Fruit fly (Drosophila melanogaster) whole organism, embryonic: ENCODE measurements around the gene enc.

Experiments
- C15 ChIP-seq: fragments of 200-800 bp; sonication (Bioruptor generic); IDR thresholded peaks from 3 replicates; pipeline ENCODE4 v1.3.6; 2022; ENCODE audit warnings: missing biosample characterization, missing genetic modification characterization
- CG10267 ChIP-seq: fragments of 200-800 bp; sonication (Bioruptor generic); optimal IDR thresholded peaks from 2 replicates; lab custom pipeline; 2018; ENCODE audit warnings: missing biosample characterization, mild to moderate bottlenecking, missing genetic modification characterization, moderate library complexity
- CG11456 ChIP-seq: fragments of 200-800 bp; sonication (Bioruptor generic); IDR thresholded peaks from 3 replicates; pipeline ENCODE4 v1.3.6; 2022; ENCODE audit warnings: missing biosample characterization, missing genetic modification characterization
- CG12219 ChIP-seq: fragments of 200-800 bp; sonication (Bioruptor generic); optimal IDR thresholded peaks from 3 replicates; lab custom pipeline; 2018; ENCODE audit warnings: missing biosample characterization, mild to moderate bottlenecking, missing genetic modification characterization
- CG12942 ChIP-seq: fragments of 200-800 bp; sonication (Bioruptor generic); optimal IDR thresholded peaks from 3 replicates; lab custom pipeline; 2016; ENCODE audit warnings: missing biosample characterization, missing genetic modification characterization
- CG13624 ChIP-seq: fragments of 200-800 bp; sonication (Bioruptor generic); optimal IDR thresholded peaks from 2 replicates; lab custom pipeline; 2016; ENCODE audit warnings: missing biosample characterization, missing genetic modification characterization
- CG14014 ChIP-seq: fragments of 200-800 bp; sonication (Bioruptor generic); IDR thresholded peaks from 2 replicates; pipeline ENCODE4 v1.3.6; 2022; ENCODE audit warnings: missing biosample characterization, missing genetic modification characterization
- CG14667 ChIP-seq: fragments of 200-800 bp; sonication (Bioruptor generic); IDR thresholded peaks from 2 replicates; pipeline ENCODE4 v1.3.6; 2022; ENCODE audit warnings: missing biosample characterization, missing genetic modification characterization
- CG1529 ChIP-seq: fragments of 200-800 bp; sonication (Bioruptor generic); optimal IDR thresholded peaks from 3 replicates; lab custom pipeline; 2018; ENCODE audit warnings: missing biosample characterization, missing genetic modification characterization
- CG15479 ChIP-seq: fragments of 200-800 bp; sonication (Bioruptor generic); optimal IDR thresholded peaks from 3 replicates; lab custom pipeline; 2019; ENCODE audit warnings: missing biosample characterization, mild to moderate bottlenecking, missing genetic modification characterization, moderate library complexity
- CG15514 ChIP-seq: fragments of 200-800 bp; sonication (Bioruptor generic); optimal IDR thresholded peaks from 3 replicates; lab custom pipeline; 2017; ENCODE audit warnings: missing biosample characterization, missing genetic modification characterization, mild to moderate bottlenecking, moderate library complexity, missing genetic modification reagents
- CG17186 ChIP-seq: fragments of 200-800 bp; sonication (Bioruptor generic); optimal IDR thresholded peaks from 3 replicates; lab custom pipeline; 2017; ENCODE audit warnings: missing biosample characterization, missing genetic modification reagents, missing genetic modification characterization
- CG2199 ChIP-seq: fragments of 200-800 bp; sonication (Bioruptor generic); IDR thresholded peaks from 3 replicates; pipeline ENCODE4 v1.3.6; 2022; ENCODE audit warnings: missing biosample characterization, missing genetic modification characterization
- CG3407 ChIP-seq: fragments of 200-800 bp; sonication (Bioruptor generic); optimal IDR thresholded peaks from 2 replicates; lab custom pipeline; 2018; ENCODE audit warnings: missing biosample characterization, mild to moderate bottlenecking, missing genetic modification characterization
- CG4360 ChIP-seq: fragments of 200-800 bp; sonication (Bioruptor generic); IDR thresholded peaks from 2 replicates; pipeline ENCODE4 v1.3.6; 2022; ENCODE audit warnings: missing biosample characterization, missing genetic modification characterization
- CG4424 ChIP-seq: fragments of 200-800 bp; sonication (Bioruptor generic); optimal IDR thresholded peaks from 3 replicates; lab custom pipeline; 2016; ENCODE audit warnings: missing biosample characterization, missing genetic modification characterization
- CG4617 ChIP-seq: fragments of 200-800 bp; sonication (Bioruptor generic); optimal IDR thresholded peaks from 3 replicates; lab custom pipeline; 2016; ENCODE audit warnings: missing biosample characterization, missing genetic modification characterization, borderline replicate concordance
- CG4707 ChIP-seq: fragments of 200-800 bp; sonication (Bioruptor generic); optimal IDR thresholded peaks from 2 replicates; lab custom pipeline; 2018; ENCODE audit warnings: missing biosample characterization, mild to moderate bottlenecking, missing genetic modification characterization, moderate library complexity
- CG6254 ChIP-seq: fragments of 200-800 bp; sonication (Bioruptor generic); optimal IDR thresholded peaks from 3 replicates; lab custom pipeline; 2017; ENCODE audit warnings: mild to moderate bottlenecking, missing biosample characterization, missing genetic modification reagents, missing genetic modification characterization
- CG6854 ChIP-seq: fragments of 200-800 bp; sonication (Bioruptor generic); optimal IDR thresholded peaks from 3 replicates; lab custom pipeline; 2017; ENCODE audit warnings: missing biosample characterization, mild to moderate bottlenecking, missing genetic modification characterization
- CG8478 ChIP-seq: fragments of >200 bp; optimal IDR thresholded peaks from 2 replicates; lab custom pipeline; 2018
- CG8924 ChIP-seq: fragments of 200-800 bp; optimal IDR thresholded peaks from 3 replicates; lab custom pipeline; 2019; ENCODE audit warnings: missing biosample characterization, mild to moderate bottlenecking, missing genetic modification characterization, moderate library complexity
- CG9817 ChIP-seq: fragments of 200-800 bp; sonication (Bioruptor generic); optimal IDR thresholded peaks from 2 replicates; lab custom pipeline; 2018; ENCODE audit warnings: missing biosample characterization, mild to moderate bottlenecking, missing genetic modification characterization, moderate library complexity
- CG9932 ChIP-seq: fragments of 200-800 bp; sonication (Bioruptor generic); IDR thresholded peaks from 2 replicates; pipeline ENCODE4 v1.3.6; 2022; ENCODE audit warnings: missing biosample characterization, missing genetic modification characterization
- Dbx ChIP-seq: fragments of 200-800 bp; sonication (Bioruptor generic); IDR thresholded peaks from 3 replicates; pipeline ENCODE4 v1.3.6; 2022; ENCODE audit warnings: missing biosample characterization, missing genetic modification characterization
- Dip3 ChIP-seq: fragments of 200-800 bp; sonication (Bioruptor generic); optimal IDR thresholded peaks from 3 replicates; lab custom pipeline; 2016; ENCODE audit warnings: missing biosample characterization, missing genetic modification characterization
- Dll ChIP-seq: fragments of 200-800 bp; sonication (Bioruptor generic); IDR thresholded peaks from 4 replicates; pipeline ENCODE4 v1.3.6; 2022; ENCODE audit warnings: missing biosample characterization, missing genetic modification characterization; ENCODE audit not compliant: partially characterized antibody
- Ets65A ChIP-seq: fragments of 200-800 bp; sonication (Bioruptor generic); peaks from one replicate; lab custom pipeline; 2016; ENCODE audit warnings: missing biosample characterization, missing genetic modification characterization
- HLHmδ ChIP-seq: fragments of 200-800 bp; sonication (Bioruptor generic); optimal IDR thresholded peaks from 2 replicates; lab custom pipeline; 2018; ENCODE audit warnings: missing biosample characterization, mild to moderate bottlenecking, missing genetic modification characterization, moderate library complexity
- Hsf ChIP-seq: fragments of 200-800 bp; sonication (Bioruptor generic); optimal IDR thresholded peaks from 3 replicates; lab custom pipeline; 2016; ENCODE audit warnings: missing biosample characterization, missing genetic modification characterization
- Med ChIP-seq: fragments of 200-800 bp; sonication (Bioruptor generic); peaks from one replicate; lab custom pipeline; 2016; ENCODE audit warnings: missing biosample characterization, missing genetic modification characterization, mild to moderate bottlenecking, inconsistent platforms, moderate library complexity
- Ravus ChIP-seq: fragments of 200-800 bp; sonication (Bioruptor generic); IDR thresholded peaks from 2 replicates; pipeline ENCODE4 v1.3.6; 2022; ENCODE audit warnings: missing biosample characterization, missing genetic modification characterization
- Rfx ChIP-seq: fragments of 200-800 bp; sonication (Bioruptor generic); IDR thresholded peaks from 2 replicates; pipeline ENCODE4 v1.3.6; 2022; ENCODE audit warnings: missing biosample characterization, missing genetic modification characterization
- Rx ChIP-seq: fragments of 200-800 bp; sonication (Bioruptor generic); IDR thresholded peaks from 2 replicates; pipeline ENCODE4 v1.3.6; 2022; ENCODE audit warnings: missing biosample characterization, missing genetic modification characterization
- Sry-δ ChIP-seq: fragments of 200-800 bp; sonication (Bioruptor generic); optimal IDR thresholded peaks from 2 replicates; lab custom pipeline; 2016; ENCODE audit warnings: missing biosample characterization, missing genetic modification characterization
- YL-1 ChIP-seq: fragments of 200-800 bp; sonication (Bioruptor generic); optimal IDR thresholded peaks from 3 replicates; lab custom pipeline; 2017; ENCODE audit warnings: missing biosample characterization, mild to moderate bottlenecking, missing genetic modification characterization
- al ChIP-seq: fragments of 200-800 bp; sonication (Bioruptor generic); IDR thresholded peaks from 2 replicates; pipeline ENCODE4 v1.3.6; 2022; ENCODE audit warnings: missing biosample characterization, missing genetic modification characterization
- ash1 ChIP-seq: fragments of 200-800 bp; sonication (Bioruptor generic); optimal IDR thresholded peaks from 2 replicates; lab custom pipeline; 2018; ENCODE audit warnings: missing biosample characterization, mild to moderate bottlenecking, missing genetic modification characterization
- bcd ChIP-seq: fragments of 200-800 bp; sonication (Bioruptor generic); optimal IDR thresholded peaks from 2 replicates; lab custom pipeline; 2017; ENCODE audit warnings: missing biosample characterization, mild to moderate bottlenecking, missing genetic modification characterization
- cg ChIP-seq: fragments of 200-800 bp; sonication (Bioruptor generic); optimal IDR thresholded peaks from 3 replicates; lab custom pipeline; 2019; ENCODE audit warnings: missing biosample characterization, mild to moderate bottlenecking, missing genetic modification characterization, moderate library complexity
- chinmo ChIP-seq: fragments of 200-800 bp; sonication (Bioruptor generic); IDR thresholded peaks from 4 replicates; pipeline ENCODE4 v1.3.6; 2022; ENCODE audit warnings: missing biosample characterization, missing genetic modification characterization; ENCODE audit not compliant: partially characterized antibody
- crp ChIP-seq, 2 experiments: fragments of 200-800 bp; sonication (Bioruptor generic); optimal IDR thresholded peaks; 2 replicates in 1 of 2; 3 replicates in 1 of 2; lab custom pipeline; 2017; ENCODE audit warnings: missing biosample characterization in 2 of 2, missing genetic modification characterization in 2 of 2, mild to moderate bottlenecking in 1 of 2, moderate library complexity in 1 of 2
- dimm ChIP-seq: fragments of 200-800 bp; sonication (Bioruptor generic); IDR thresholded peaks from 2 replicates; pipeline ENCODE4 v1.3.6; 2022; ENCODE audit warnings: missing biosample characterization, missing genetic modification characterization
- fd96Cb ChIP-seq: fragments of 200-800 bp; sonication (Bioruptor generic); optimal IDR thresholded peaks from 2 replicates; lab custom pipeline; 2018; ENCODE audit warnings: missing biosample characterization, mild to moderate bottlenecking, missing genetic modification characterization, moderate library complexity
- gcm2 ChIP-seq: fragments of 200-800 bp; sonication (Bioruptor generic); optimal IDR thresholded peaks from 2 replicates; lab custom pipeline; 2016; ENCODE audit warnings: missing biosample characterization, missing genetic modification characterization
- grn ChIP-seq: fragments of 200-800 bp; sonication (Bioruptor generic); optimal IDR thresholded peaks from 3 replicates; lab custom pipeline; 2017; ENCODE audit warnings: missing biosample characterization, missing genetic modification characterization
- inv ChIP-seq: fragments of 200-800 bp; sonication (Bioruptor generic); IDR thresholded peaks from 2 replicates; pipeline ENCODE4 v1.3.6; 2022; ENCODE audit warnings: missing biosample characterization, missing genetic modification characterization; ENCODE audit not compliant: partially characterized antibody
- phol ChIP-seq: fragments of 200-800 bp; sonication (Bioruptor generic); optimal IDR thresholded peaks from 3 replicates; lab custom pipeline; 2018; ENCODE audit warnings: missing biosample characterization, mild to moderate bottlenecking, missing genetic modification characterization, moderate library complexity
- pita ChIP-seq: fragments of 200-800 bp; sonication (Bioruptor generic); optimal IDR thresholded peaks from 2 replicates; lab custom pipeline; 2017; ENCODE audit warnings: missing biosample characterization, mild to moderate bottlenecking, missing genetic modification characterization
- scrt ChIP-seq: fragments of 200-800 bp; sonication (Bioruptor generic); optimal IDR thresholded peaks from 2 replicates; lab custom pipeline; 2018; ENCODE audit warnings: missing biosample characterization, mild to moderate bottlenecking, missing genetic modification characterization, moderate library complexity
- shn ChIP-seq: fragments of 200-800 bp; sonication (Bioruptor generic); optimal IDR thresholded peaks from 3 replicates; lab custom pipeline; 2016; ENCODE audit warnings: missing biosample characterization, missing genetic modification characterization
- slp2 ChIP-seq: fragments of 200-800 bp; sonication (Bioruptor generic); optimal IDR thresholded peaks from 2 replicates; lab custom pipeline; 2016; ENCODE audit warnings: missing biosample characterization, missing genetic modification characterization
- stc ChIP-seq: fragments of 200-800 bp; sonication (Bioruptor generic); IDR thresholded peaks from 2 replicates; pipeline ENCODE4 v1.3.6; 2022; ENCODE audit warnings: missing biosample characterization, missing genetic modification characterization

Gene enc

dm6 chr3L:3876861-3877260, 58.4 kb downstream of the enc start (continued):
- TF ChIP-seq CG17186 (GFP tag; lab: Kevin White, UChicago) (no peak), scrt (GFP tag; lab: Kevin White, UChicago) (no peak), CG4617 (no peak), CG6854 (GFP tag; lab: Kevin White, UChicago) (no peak), CG15514 (GFP tag; lab: Kevin White, UChicago) (no peak), CG10267 (tag; lab: Kevin White, UChicago) (no peak), inv (GFP tag; lab: Robert Waterston, UW) (no peak), CG4360 (GFP tag; lab: Robert Waterston, UW) (peak; percentile 79), cg (GFP tag; lab: Kevin White, UChicago) (peak; percentile 77), Hsf (GFP tag; lab: Kevin White, UChicago) (no peak), al (GFP tag; lab: Robert Waterston, UW) (no peak), Dll (GFP tag; lab: Robert Waterston, UW) (0 out of 4 replicates have a peak, but pooled peaks have one; percentile 16), fd96Cb (tag; lab: Kevin White, UChicago) (no peak), shn (no peak), Med (peak; percentile 34), CG11456 (GFP tag; lab: Robert Waterston, UW) (no peak), Ravus (GFP tag; lab: Robert Waterston, UW) (no peak), C15 (GFP tag; lab: Robert Waterston, UW) (no peak), stc (GFP tag; lab: Robert Waterston, UW) (no peak), CG3407 (GFP tag; lab: Kevin White, UChicago) (no peak), Rfx (GFP tag; lab: Robert Waterston, UW) (no peak), CG13624 (GFP tag; lab: Kevin White, UChicago) (no peak), CG6254 (GFP tag; lab: Kevin White, UChicago) (peak; percentile 2), Dbx (GFP tag; lab: Robert Waterston, UW) (no peak), CG8924 (tag; lab: Kevin White, UChicago) (no peak), gcm2 (no peak), Dip3 (no peak), grn (GFP tag; lab: Kevin White, UChicago) (no peak), CG14667 (no peak), CG8478 (lab: Kevin White, UChicago) (peak; percentile 66), YL-1 (GFP tag; lab: Kevin White, UChicago) (no peak), CG15479 (peak; percentile 79), HLHmδ (GFP tag; lab: Kevin White, UChicago) (peak; percentile 7), CG4424 (GFP tag; lab: Kevin White, UChicago) (no peak), CG1529 (GFP tag; lab: Kevin White, UChicago) (no peak), CG9817 (tag; lab: Kevin White, UChicago) (no peak), ash1 (GFP tag; lab: Kevin White, UChicago) (no peak), CG2199 (GFP tag; lab: Robert Waterston, UW) (no peak)

DNA sequence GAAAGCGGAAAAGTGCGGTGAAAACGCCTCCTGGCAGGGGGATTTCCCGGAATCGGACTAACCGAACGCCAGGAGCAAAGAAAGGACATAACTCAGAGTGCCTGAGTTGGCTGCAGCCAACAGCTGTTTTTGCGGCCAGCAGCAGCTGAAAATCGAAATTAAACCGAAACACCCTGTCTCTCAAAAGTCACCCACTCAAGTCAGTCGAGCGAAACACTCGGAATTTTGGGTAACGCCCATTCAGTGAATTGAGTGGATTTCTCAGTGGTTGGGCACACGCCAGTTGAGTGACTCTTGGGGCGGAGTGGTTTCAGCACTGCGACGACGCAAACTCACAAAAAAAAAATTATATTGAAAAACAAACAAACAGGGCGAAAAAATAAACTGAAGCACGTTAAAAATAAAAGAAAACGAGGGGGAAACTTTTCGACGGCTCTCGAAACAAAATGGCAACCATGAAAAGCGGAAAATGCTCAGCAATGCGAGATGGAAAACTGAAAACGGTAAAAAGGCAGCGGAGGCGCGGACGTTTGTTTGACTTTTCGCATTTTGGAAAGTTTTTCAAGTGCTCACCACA, 60.3 kb downstream of the enc start:
- no peak for TF ChIP-seq CG9932 (GFP tag; lab: Robert Waterston, UW)
- no peak for TF ChIP-seq dimm
- no peak for TF ChIP-seq Rx (GFP tag; lab: Robert Waterston, UW)
- peak in 1 of 2 experiments; percentile 50 for TF ChIP-seq crp (GFP tag; optimal IDR thresholded peaks at IDR 0.05; lab: Kevin White, UChicago)
- no peak for TF ChIP-seq Sry-δ (GFP tag; lab: Kevin White, UChicago)
- no peak for TF ChIP-seq bcd (GFP tag; lab: Kevin White, UChicago)
- TF ChIP-seq CG12219 (GFP tag; lab: Kevin White, UChicago) = no peak
- TF ChIP-seq CG14014 (GFP tag; lab: Robert Waterston, UW) = no peak
- TF ChIP-seq Ets65A (GFP tag; lab: Kevin White, UChicago) = no peak
- TF ChIP-seq phol = no peak
- TF ChIP-seq chinmo (GFP tag; lab: Robert Waterston, UW) = 0 out of 4 replicates have a peak, but pooled peaks have one; percentile 51
- no peak for TF ChIP-seq CG4707 (GFP tag; lab: Kevin White, UChicago)
- no peak for TF ChIP-seq slp2 (GFP tag; lab: Kevin White, UChicago)
- TF ChIP-seq CG12942 = no peak
- TF ChIP-seq pita (GFP tag; lab: Kevin White, UChicago) = no peak
